Worm (Caenorhabditis elegans) whole organism, mixed stage, embryonic: ENCODE data around the gene cnd-1.

Source experiments
- lsy-2 ChIP-seq: fragments of 150-350 bp; optimal IDR thresholded peaks from 2 replicates; lab custom pipeline; 2014; ENCODE audit warnings: missing biosample characterization, missing genetic modification characterization
- nhr-237 ChIP-seq: fragments of 150-350 bp; optimal IDR thresholded peaks from 2 replicates; lab custom pipeline; 2014; ENCODE audit warnings: missing biosample characterization, missing genetic modification characterization
- pha-4 ChIP-seq: fragments of 150-350 bp; optimal IDR thresholded peaks from 2 replicates; lab custom pipeline; 2018; ENCODE audit warnings: missing biosample characterization, missing genetic modification reagents, missing genetic modification characterization
- ztf-11 ChIP-seq: fragments of 150-350 bp; optimal IDR thresholded peaks from 2 replicates; lab custom pipeline; 2014; ENCODE audit warnings: missing biosample characterization, missing genetic modification characterization

DNA sequence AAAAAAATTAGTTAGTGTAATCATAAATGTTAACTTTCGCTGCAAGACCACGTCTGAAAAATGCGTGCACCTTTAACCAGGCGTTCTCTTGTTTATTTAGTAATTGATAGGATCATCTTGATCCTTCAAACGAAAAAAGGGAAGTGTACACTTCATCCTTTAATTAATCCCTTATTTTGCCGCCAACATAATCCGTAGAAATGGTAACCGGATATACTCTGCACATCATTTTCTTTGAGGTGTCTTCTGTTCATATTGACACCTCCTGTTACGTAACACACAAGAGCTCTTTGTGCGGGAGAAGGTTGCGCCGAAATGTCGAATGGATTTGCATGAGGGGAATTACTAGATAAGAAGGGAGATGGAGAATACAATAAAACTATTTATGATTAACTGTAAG is 4.3 kb upstream of the cnd-1 start:
- no peak for TF ChIP-seq lsy-2 (tag; lab: Kevin White, UChicago)
- TF ChIP-seq pha-4 (tag; lab: Kevin White, UChicago) = no peak
- no peak for TF ChIP-seq ztf-11 (tag; lab: Kevin White, UChicago)
- TF ChIP-seq nhr-237 (tag; lab: Kevin White, UChicago) = no peak
